Worm (Caenorhabditis elegans): ENCODE measurements around the gene ztf-8.

Gene ztf-8

DNA sequence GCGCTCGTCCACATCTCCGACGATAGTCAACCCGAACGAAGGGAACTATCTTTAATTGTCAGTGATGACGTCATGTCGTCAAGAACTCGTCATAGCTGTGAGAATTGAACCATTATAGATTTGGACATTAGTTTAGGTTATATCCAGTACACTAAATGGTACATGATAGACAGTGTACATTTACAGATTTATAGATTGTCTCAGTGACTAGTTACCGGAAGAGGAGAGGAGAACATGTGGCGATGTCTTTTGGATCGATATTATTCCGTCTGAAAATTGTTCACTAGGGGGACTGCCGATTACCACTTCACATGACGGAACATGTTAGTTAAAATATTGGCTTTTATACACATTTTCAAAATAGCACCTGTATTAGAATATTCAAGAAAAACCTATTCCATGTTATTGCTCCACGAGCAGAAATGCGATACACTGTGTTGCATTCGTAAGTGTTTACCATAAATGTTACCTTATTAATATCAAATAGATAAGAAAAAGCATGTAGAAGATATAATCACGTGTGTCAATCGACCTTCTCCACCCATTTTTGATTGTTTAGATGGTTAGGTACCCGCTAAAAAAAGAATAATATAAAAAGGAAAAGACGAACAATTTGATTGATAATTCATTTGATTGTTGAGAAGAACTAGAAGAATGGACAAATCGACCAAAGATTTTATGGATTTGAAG is 5.9 kb downstream of the ztf-8 start, which contains the start of gene ZC395.5 (continued):
- TF ChIP-seq nhr-85 (tag) (no peak), nhr-76 (tag; optimal IDR thresholded peaks at IDR 0.05) (no peak), elt-3 (tag; optimal IDR thresholded peaks at IDR 0.05) (no peak), elt-2 (tag; optimal IDR thresholded peaks at IDR 0.05) (peak; percentile 69), zip-4 (GFP tag; optimal IDR thresholded peaks at IDR 0.05) (no peak), mef-2 (tag; optimal IDR thresholded peaks at IDR 0.05) (no peak), F16B12.6 (tag; optimal IDR thresholded peaks at IDR 0.05) (no peak), pqm-1 (tag; optimal IDR thresholded peaks at IDR 0.05) (no peak), swsn-7 (tag; optimal IDR thresholded peaks at IDR 0.05) (no peak), lin-14 (GFP tag; optimal IDR thresholded peaks at IDR 0.05) (no peak), lin-35 (GFP tag; optimal IDR thresholded peaks at IDR 0.05) (peak in 1 of 2 experiments; percentile 34), jun-1 (tag; optimal IDR thresholded peaks at IDR 0.05) (no peak), ama-1 (optimal IDR thresholded peaks at IDR 0.05) (no peak), C16A3.4 (tag; optimal IDR thresholded peaks at IDR 0.05) (no peak), C04F5.9 (tag; optimal IDR thresholded peaks at IDR 0.05) (no peak), ets-5 (GFP tag; IDR thresholded peaks at IDR 0.05) (no peak), mdl-1 (tag; optimal IDR thresholded peaks at IDR 0.05) (no peak), snu-23 (GFP tag; optimal IDR thresholded peaks at IDR 0.05) (peak; percentile 8), blmp-1 (tag; optimal IDR thresholded peaks at IDR 0.05) (peak; percentile 16), mep-1 (tag; optimal IDR thresholded peaks at IDR 0.05) (no peak), unc-62 (GFP tag; optimal IDR thresholded peaks at IDR 0.05) (no peak), ceh-90 (tag; optimal IDR thresholded peaks at IDR 0.05) (no peak), dpl-1 (GFP tag; optimal IDR thresholded peaks at IDR 0.05) (no peak)

DNA sequence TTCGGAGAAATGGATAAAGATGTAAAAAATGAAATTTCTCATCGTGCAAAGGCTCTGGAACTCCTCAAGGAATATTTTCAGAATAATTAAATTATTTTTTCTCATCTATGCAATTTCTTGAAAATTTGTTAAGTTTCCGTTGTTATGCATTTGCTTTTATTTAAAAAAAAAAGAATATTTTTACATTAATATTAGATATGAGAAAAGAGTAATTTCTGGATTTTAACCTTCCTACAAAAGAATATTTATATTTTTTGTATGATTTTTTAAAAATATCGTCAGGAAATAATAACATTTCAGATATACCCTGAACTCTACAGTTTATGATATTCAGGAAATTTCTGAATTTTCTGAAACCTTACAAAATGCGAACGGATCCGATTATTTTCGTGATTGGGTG is 8.5 kb downstream of the ztf-8 start, which contains the start of gene gro-1:
Gene gro-1 (plus strand): TSS at position 301 of the 400 bp plus-strand sequence.
- TF ChIP-seq ceh-82 (tag; optimal IDR thresholded peaks at IDR 0.05) = no peak
- no peak for TF ChIP-seq pax-3 (tag; optimal IDR thresholded peaks at IDR 0.05)
- no peak for TF ChIP-seq zip-4 (GFP tag; optimal IDR thresholded peaks at IDR 0.05)
- TF ChIP-seq ceh-90 (tag; optimal IDR thresholded peaks at IDR 0.05) = no peak
- no peak for TF ChIP-seq ama-1 (optimal IDR thresholded peaks at IDR 0.05)
- TF ChIP-seq dpl-1 (GFP tag; optimal IDR thresholded peaks at IDR 0.05) = no peak
- no peak for TF ChIP-seq nhr-19 (GFP tag; conservative IDR thresholded peaks at IDR 0.05)
- TF ChIP-seq nhr-77 (tag; optimal IDR thresholded peaks at IDR 0.05) = no peak
- TF ChIP-seq nhr-237 (tag; optimal IDR thresholded peaks at IDR 0.05) = no peak
- no peak for TF ChIP-seq hlh-4 (tag; optimal IDR thresholded peaks at IDR 0.05)
- no peak for TF ChIP-seq lir-3 (tag; optimal IDR thresholded peaks at IDR 0.05; ENCODE audit: poor library complexity)
- no peak for TF ChIP-seq blmp-1 (tag; optimal IDR thresholded peaks at IDR 0.05)
- no peak for TF ChIP-seq nhr-76 (tag; optimal IDR thresholded peaks at IDR 0.05)
- TF ChIP-seq unc-98 (GFP tag; IDR thresholded peaks at IDR 0.05) = no peak
- TF ChIP-seq ceh-63 (GFP tag; optimal IDR thresholded peaks at IDR 0.05) = no peak
- TF ChIP-seq pqm-1 (tag; optimal IDR thresholded peaks at IDR 0.05) = no peak
- TF ChIP-seq mep-1 (tag; optimal IDR thresholded peaks at IDR 0.05) = no peak
- no peak for TF ChIP-seq nhr-85 (tag)
- no peak for TF ChIP-seq ceh-88 (GFP tag; IDR thresholded peaks at IDR 0.05)

DNA sequence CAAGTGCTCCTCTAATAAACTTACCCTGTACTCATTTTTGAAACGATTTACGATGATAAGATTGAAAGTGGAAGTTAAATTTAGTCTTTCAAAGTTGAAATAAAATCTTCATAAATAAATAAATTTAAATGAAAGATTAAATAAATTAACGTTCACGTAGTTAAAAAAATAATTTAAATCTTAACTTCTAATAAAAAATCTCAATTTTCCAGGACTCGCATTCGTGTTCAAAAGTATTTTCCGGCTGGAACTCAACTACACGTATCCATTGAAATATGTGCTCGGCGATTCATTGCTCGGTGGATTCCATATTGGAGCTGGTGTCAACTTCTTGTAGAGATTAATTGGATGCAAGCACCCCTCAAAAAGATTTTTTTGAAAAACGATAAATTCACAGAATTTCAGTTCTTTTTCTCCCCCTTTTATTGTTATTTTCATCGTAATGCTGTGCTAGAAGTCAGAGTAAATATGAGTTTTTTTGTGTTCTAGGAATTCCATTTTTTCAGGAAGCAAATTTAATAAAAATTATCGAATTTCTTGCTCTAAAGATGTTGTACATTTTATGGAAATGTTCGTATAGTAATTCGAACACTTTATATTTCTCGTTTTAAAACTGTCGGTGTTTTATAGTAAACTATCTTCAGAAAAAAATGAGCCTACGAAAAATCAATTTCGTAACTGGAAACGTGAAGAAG is 9.8 kb downstream of the ztf-8 start, which contains the start of the genes C34E10.9 and hap-1:
Gene C34E10.9 (minus strand): TSS at position 101 of the 695 bp plus-strand sequence.
Gene hap-1 (plus strand): TSS at position 645 of the 695 bp plus-strand sequence.
- no peak for TF ChIP-seq C34B4.2 (tag; optimal IDR thresholded peaks at IDR 0.05)
- TF ChIP-seq efl-1 (optimal IDR thresholded peaks at IDR 0.05) = no peak
- peak in 1 of 2 experiments; percentile 18 for TF ChIP-seq efl-1 (GFP tag; optimal IDR thresholded peaks at IDR 0.05 in 1 of 2)
